Fruit fly (Drosophila melanogaster): Measurements from ENCODE around the gene egh.

- TF ChIP-seq CTCF (optimal IDR thresholded peaks at IDR 0.05) (no peak), CG8478 (optimal IDR thresholded peaks at IDR 0.05) (no peak)
Measured at dm6 chrX:2635075-2635643, 46.9 kb downstream of the egh start.
